Fruit fly (Drosophila melanogaster) whole organism, embryonic: ENCODE data around the gene eIF4E6.

Experiments used
- Atf6 ChIP-seq: fragments of 200-800 bp; sonication (Bioruptor generic); IDR thresholded peaks from 2 replicates; pipeline ENCODE4 v1.3.6; 2022; ENCODE audit warnings: missing biosample characterization, missing genetic modification characterization
- Bdp1 ChIP-seq: fragments of 200-800 bp; sonication (Bioruptor generic); optimal IDR thresholded peaks from 3 replicates; lab custom pipeline; 2016; ENCODE audit warnings: missing biosample characterization, missing genetic modification characterization
- BtbVII ChIP-seq: fragments of 200-800 bp; sonication (Bioruptor generic); optimal IDR thresholded peaks from 3 replicates; lab custom pipeline; 2017; ENCODE audit warnings: missing biosample characterization, mild to moderate bottlenecking, missing genetic modification characterization
- CG10147 ChIP-seq: fragments of 200-800 bp; sonication (Bioruptor generic); optimal IDR thresholded peaks from 2 replicates; lab custom pipeline; 2019; ENCODE audit warnings: missing biosample characterization, mild to moderate bottlenecking, missing genetic modification characterization, moderate library complexity
- CG1024 ChIP-seq: fragments of 200-800 bp; sonication (Bioruptor generic); IDR thresholded peaks from 2 replicates; pipeline ENCODE4 v1.3.6; 2022; ENCODE audit warnings: missing biosample characterization, missing genetic modification characterization
- CG10565 ChIP-seq: fragments of 200-800 bp; sonication (Bioruptor generic); optimal IDR thresholded peaks from 3 replicates; lab custom pipeline; 2016; ENCODE audit warnings: missing biosample characterization, mild to moderate bottlenecking, missing genetic modification characterization
- CG11696 ChIP-seq: fragments of 200-800 bp; sonication (Bioruptor generic); IDR thresholded peaks from 2 replicates; pipeline ENCODE4 v1.3.6; 2022; ENCODE audit warnings: missing biosample characterization, missing genetic modification characterization
- CG12071 ChIP-seq: fragments of 200-800 bp; sonication (Bioruptor generic); optimal IDR thresholded peaks from 3 replicates; lab custom pipeline; 2018; ENCODE audit warnings: missing biosample characterization, mild to moderate bottlenecking, missing genetic modification characterization
- CG12236 ChIP-seq: fragments of 200-800 bp; sonication (Bioruptor generic); optimal IDR thresholded peaks from 2 replicates; lab custom pipeline; 2016; ENCODE audit warnings: missing biosample characterization, missing genetic modification characterization
- CG13296 ChIP-seq: fragments of 200-800 bp; sonication (Bioruptor generic); optimal IDR thresholded peaks from 3 replicates; lab custom pipeline; 2018; ENCODE audit warnings: missing biosample characterization, mild to moderate bottlenecking, missing genetic modification characterization
- CG14050 ChIP-seq: fragments of 200-800 bp; sonication (Bioruptor generic); IDR thresholded peaks from 3 replicates; pipeline ENCODE4 v1.3.6; 2022; ENCODE audit warnings: missing biosample characterization, missing genetic modification characterization
- CG14965 ChIP-seq: fragments of 200-800 bp; sonication (Bioruptor generic); optimal IDR thresholded peaks from 2 replicates; lab custom pipeline; 2016; ENCODE audit warnings: missing biosample characterization, missing genetic modification characterization, borderline replicate concordance
- CG16779 ChIP-seq: fragments of 200-800 bp; sonication (Bioruptor generic); IDR thresholded peaks from 2 replicates; pipeline ENCODE4 v1.3.6; 2022; ENCODE audit warnings: missing biosample characterization, missing genetic modification characterization
- CG17829 ChIP-seq: fragments of 200-800 bp; optimal IDR thresholded peaks from 2 replicates; lab custom pipeline; 2019; ENCODE audit warnings: missing biosample characterization, mild to moderate bottlenecking, missing genetic modification characterization, moderate library complexity
- CG1792 ChIP-seq: fragments of 200-800 bp; sonication (Bioruptor generic); optimal IDR thresholded peaks from 2 replicates; lab custom pipeline; 2016; ENCODE audit warnings: missing biosample characterization, missing genetic modification characterization
- CG18011 ChIP-seq: fragments of 200-800 bp; sonication (Bioruptor generic); optimal IDR thresholded peaks from 2 replicates; lab custom pipeline; 2017; ENCODE audit warnings: missing biosample characterization, missing genetic modification characterization, mild to moderate bottlenecking, moderate library complexity, missing genotype
- CG32767 ChIP-seq: fragments of 200-800 bp; sonication (Bioruptor generic); IDR thresholded peaks from 2 replicates; pipeline ENCODE4 v1.3.6; 2022; ENCODE audit warnings: missing biosample characterization, missing genetic modification characterization
- CG3838 ChIP-seq: fragments of 200-800 bp; sonication (Bioruptor generic); optimal IDR thresholded peaks from 3 replicates; lab custom pipeline; 2016; ENCODE audit warnings: missing biosample characterization, missing genetic modification characterization
- CG4282 ChIP-seq: fragments of 200-800 bp; sonication (Bioruptor generic); optimal IDR thresholded peaks from 2 replicates; lab custom pipeline; 2016; ENCODE audit warnings: missing biosample characterization, missing genetic modification characterization
- CG4328 ChIP-seq: fragments of 200-800 bp; sonication (Bioruptor generic); optimal IDR thresholded peaks from 3 replicates; lab custom pipeline; 2017; ENCODE audit warnings: missing biosample characterization, missing genetic modification reagents, missing genetic modification characterization
- CG4617 ChIP-seq: fragments of 200-800 bp; sonication (Bioruptor generic); optimal IDR thresholded peaks from 3 replicates; lab custom pipeline; 2016; ENCODE audit warnings: missing biosample characterization, missing genetic modification characterization, borderline replicate concordance
- CG5953 ChIP-seq: fragments of 200-800 bp; sonication (Bioruptor generic); IDR thresholded peaks from 2 replicates; pipeline ENCODE4 v1.3.6; 2022; ENCODE audit warnings: missing biosample characterization, missing genetic modification characterization
- CG6765 ChIP-seq: fragments of 200-800 bp; sonication (Bioruptor generic); optimal IDR thresholded peaks from 3 replicates; lab custom pipeline; 2017; ENCODE audit warnings: missing biosample characterization, mild to moderate bottlenecking, missing genetic modification characterization
- D19A ChIP-seq: fragments of 200-800 bp; optimal IDR thresholded peaks from 3 replicates; lab custom pipeline; 2019; ENCODE audit warnings: missing biosample characterization, mild to moderate bottlenecking, missing genetic modification characterization, moderate library complexity
- Dip3 ChIP-seq: fragments of 200-800 bp; sonication (Bioruptor generic); optimal IDR thresholded peaks from 3 replicates; lab custom pipeline; 2016; ENCODE audit warnings: missing biosample characterization, missing genetic modification characterization
- Dref ChIP-seq: fragments of 200-800 bp; sonication (Bioruptor generic); IDR thresholded peaks from 2 replicates; pipeline ENCODE4 v1.3.6; 2022; ENCODE audit warnings: missing biosample characterization, missing genetic modification characterization
- Elba2 ChIP-seq: fragments of 200-800 bp; sonication (Bioruptor generic); optimal IDR thresholded peaks from 3 replicates; lab custom pipeline; 2016; ENCODE audit warnings: missing biosample characterization, missing genetic modification characterization
- HHEX ChIP-seq: fragments of 200-800 bp; sonication (Bioruptor generic); optimal IDR thresholded peaks from 3 replicates; lab custom pipeline; 2017; ENCODE audit warnings: missing biosample characterization, mild to moderate bottlenecking, missing genetic modification characterization, missing genetic modification reagents
- MBD-R2 ChIP-seq: fragments of 200-800 bp; sonication (Bioruptor generic); IDR thresholded peaks from 2 replicates; pipeline ENCODE4 v1.3.6; 2022; ENCODE audit warnings: missing biosample characterization, missing genetic modification characterization
- Meics ChIP-seq: fragments of 200-800 bp; sonication (Bioruptor generic); optimal IDR thresholded peaks from 2 replicates; lab custom pipeline; 2017; ENCODE audit warnings: missing biosample characterization, mild to moderate bottlenecking, missing genetic modification characterization
- Myb ChIP-seq: fragments of 200-800 bp; sonication (Bioruptor generic); optimal IDR thresholded peaks from 2 replicates; lab custom pipeline; 2016; ENCODE audit warnings: missing biosample characterization, missing genetic modification characterization
- Oaz ChIP-seq: fragments of 200-800 bp; sonication (Bioruptor generic); IDR thresholded peaks from 2 replicates; pipeline ENCODE4 v1.3.6; 2022; ENCODE audit warnings: missing biosample characterization, missing genetic modification characterization
- Vsx1 ChIP-seq: fragments of 200-800 bp; sonication (Bioruptor generic); optimal IDR thresholded peaks from 2 replicates; lab custom pipeline; 2017; ENCODE audit warnings: missing biosample characterization, mild to moderate bottlenecking, missing genetic modification characterization, missing genetic modification reagents
- ase ChIP-seq: fragments of 200-800 bp; sonication (Bioruptor generic); IDR thresholded peaks from 3 replicates; pipeline ENCODE4 v1.3.6; 2022; ENCODE audit warnings: missing biosample characterization, missing genetic modification characterization
- ci ChIP-seq: fragments of 200-800 bp; sonication (Bioruptor generic); IDR thresholded peaks from 3 replicates; pipeline ENCODE4 v1.3.6; 2022; ENCODE audit warnings: missing biosample characterization, missing genetic modification characterization
- corto ChIP-seq: fragments of 200-800 bp; sonication (Bioruptor generic); optimal IDR thresholded peaks from 2 replicates; lab custom pipeline; 2016; ENCODE audit warnings: missing biosample characterization, mild to moderate bottlenecking, missing genetic modification characterization, moderate library complexity
- dan ChIP-seq: fragments of 200-800 bp; sonication (Bioruptor generic); IDR thresholded peaks from 2 replicates; pipeline ENCODE4 v1.3.6; 2022; ENCODE audit warnings: missing biosample characterization, missing genetic modification characterization
- ftz-f1 ChIP-seq: fragments of 200-800 bp; sonication (Bioruptor generic); optimal IDR thresholded peaks from 2 replicates; lab custom pipeline; 2016; ENCODE audit warnings: missing biosample characterization, missing genetic modification characterization
- h ChIP-seq: fragments of >200 bp; optimal IDR thresholded peaks from 2 replicates; lab custom pipeline; 2017
- hbn ChIP-seq: fragments of 200-800 bp; sonication (Bioruptor generic); IDR thresholded peaks from 2 replicates; pipeline ENCODE4 v1.3.6; 2022; ENCODE audit warnings: missing biosample characterization, missing genetic modification characterization; ENCODE audit not compliant: partially characterized antibody
- her ChIP-seq: fragments of 200-800 bp; sonication (Bioruptor generic); optimal IDR thresholded peaks from 2 replicates; lab custom pipeline; 2016; ENCODE audit warnings: missing biosample characterization, missing genetic modification characterization
- hkb ChIP-seq, 2 experiments: fragments of 200-800 bp in 1 of 2; fragments of >200 bp in 1 of 2; sonication (Bioruptor generic) in 1 of 2; IDR thresholded peaks in 1 of 2; optimal IDR thresholded peaks in 1 of 2; 2 replicates each; pipeline versions ENCODE4 v1.3.6 to Lab custom; 2017 to 2022; ENCODE audit warnings: missing biosample characterization in 1 of 2, missing genetic modification characterization in 1 of 2
- onecut ChIP-seq: fragments of 200-800 bp; sonication (Bioruptor generic); IDR thresholded peaks from 2 replicates; pipeline ENCODE4 v1.3.6; 2022; ENCODE audit warnings: missing biosample characterization, missing genetic modification characterization
- otp ChIP-seq: fragments of 200-800 bp; sonication (Bioruptor generic); IDR thresholded peaks from 3 replicates; pipeline ENCODE4, ENCODE4 v1.3.6; 2022; ENCODE audit warnings: missing biosample characterization, missing genetic modification characterization
- salm ChIP-seq: fragments of 200-800 bp; sonication (Bioruptor generic); optimal IDR thresholded peaks from 2 replicates; lab custom pipeline; 2018; ENCODE audit warnings: missing biosample characterization, mild to moderate bottlenecking, missing genetic modification characterization
- slp2 ChIP-seq: fragments of 200-800 bp; sonication (Bioruptor generic); optimal IDR thresholded peaks from 2 replicates; lab custom pipeline; 2016; ENCODE audit warnings: missing biosample characterization, missing genetic modification characterization
- sr ChIP-seq: fragments of 200-800 bp; sonication (Bioruptor generic); IDR thresholded peaks from 3 replicates; pipeline ENCODE4 v1.3.6; 2022; ENCODE audit warnings: missing biosample characterization, missing genetic modification characterization
- ttk ChIP-seq: fragments of 200-800 bp; sonication (Bioruptor generic); IDR thresholded peaks from 2 replicates; pipeline ENCODE4 v2.1.2; 2022; ENCODE audit warnings: missing biosample characterization, missing genetic modification characterization
- tx ChIP-seq: fragments of 200-800 bp; sonication (Bioruptor generic); optimal IDR thresholded peaks from 2 replicates; lab custom pipeline; 2016; ENCODE audit warnings: missing biosample characterization, missing genetic modification characterization
- zfh1 ChIP-seq: fragments of 200-800 bp; sonication (Bioruptor generic); IDR thresholded peaks from 3 replicates; pipeline ENCODE4 v1.3.6; 2022; ENCODE audit warnings: missing biosample characterization, missing genetic modification characterization

eIF4E6 gene

dm6 chr3R:29038960-29039581 lies 12.1 kb upstream of the eIF4E6 start, which contains the start of the genes Slu7 and Pkc98E (continued):
- TF ChIP-seq sr (GFP tag; lab: Robert Waterston, UW) (peak; percentile 33; the same call in 1 of the 3 replicates), dan (no peak), zfh1 (GFP tag; lab: Robert Waterston, UW) (peak; percentile 73), CG32767 (GFP tag; lab: Robert Waterston, UW) (peak; percentile 10; the same call in 1 of the 2 replicates), onecut (GFP tag; lab: Robert Waterston, UW) (peak; percentile 85), CG10565 (GFP tag; lab: Kevin White, UChicago) (no peak), MBD-R2 (GFP tag; lab: Robert Waterston, UW) (peak; percentile 87), Dip3 (GFP tag; lab: Kevin White, UChicago) (peak; percentile 73), CG11696 (GFP tag; lab: Robert Waterston, UW) (no peak), CG4282 (GFP tag; lab: Kevin White, UChicago) (peak; percentile 53), Atf6 (peak; percentile 55; the same call in 1 of the 2 replicates), ci (GFP tag; lab: Robert Waterston, UW) (peak; percentile 47; the same call in 1 of the 3 replicates), ttk (GFP tag; lab: Robert Waterston, UW) (peak; percentile 43; the same call in 1 of the 2 replicates), CG18011 (GFP tag; lab: Kevin White, UChicago) (peak; percentile 31), CG5953 (GFP tag; lab: Robert Waterston, UW) (no peak), CG13296 (peak; percentile 10), Meics (GFP tag; lab: Kevin White, UChicago) (peak; percentile 21), CG1792 (GFP tag; lab: Kevin White, UChicago) (peak; percentile 48), h (lab: Kevin White, UChicago) (no peak), BtbVII (GFP tag; lab: Kevin White, UChicago) (no peak), otp (GFP tag; lab: Robert Waterston, UW) (0 out of 3 replicates have a peak, but pooled peaks have one; percentile 17), CG12071 (no peak), HHEX (GFP tag; lab: Kevin White, UChicago) (peak; percentile 4), Dref (GFP tag; lab: Robert Waterston, UW) (peak; percentile 88), CG3838 (GFP tag; lab: Kevin White, UChicago) (no peak), Elba2 (GFP tag; lab: Kevin White, UChicago) (peak; percentile 99), ase (no peak), Vsx1 (GFP tag; lab: Kevin White, UChicago) (no peak), CG10147 (peak; percentile 46), CG14050 (GFP tag; lab: Robert Waterston, UW) (peak; percentile 25; the same call in 1 of the 3 replicates), Bdp1 (GFP tag; lab: Kevin White, UChicago) (peak; percentile 60), CG17829 (tag; lab: Kevin White, UChicago) (peak; percentile 51), CG12236 (no peak), CG14965 (no peak), ftz-f1 (GFP tag; lab: Kevin White, UChicago) (peak; percentile 78), hkb (optimal IDR thresholded peaks at IDR 0.05; lab: Kevin White, UChicago) (no peak), hkb (GFP tag; IDR thresholded peaks at IDR 0.05; lab: Robert Waterston, UW) (no peak; the same call in 1 of the 2 replicates), CG4617 (GFP tag; lab: Kevin White, UChicago) (peak; percentile 97), salm (tag; lab: Kevin White, UChicago) (no peak), CG4328 (peak; percentile 15), Myb (peak; percentile 43), corto (GFP tag; lab: Kevin White, UChicago) (no peak), slp2 (peak; percentile 45), CG1024 (GFP tag; lab: Robert Waterston, UW) (peak; percentile 34; the same call in 1 of the 2 replicates), hbn (GFP tag; lab: Robert Waterston, UW) (peak; percentile 82), D19A (tag; lab: Kevin White, UChicago) (no peak), her (GFP tag; lab: Kevin White, UChicago) (peak; percentile 60), tx (GFP tag; lab: Kevin White, UChicago) (peak; percentile 53), CG16779 (peak; percentile 64; the same call in 1 of the 2 replicates), CG6765 (GFP tag; lab: Kevin White, UChicago) (no peak), Oaz (no peak)
